Worm (Caenorhabditis elegans): ENCODE measurements around the gene C25D7.10.

The C25D7.10 gene

ce11 chrV:15059534-15059933 lies 7.7 kb upstream of the C25D7.10 start, which contains the start of the genes mcm-3 and C25D7.15 (continued):
- no peak for TF ChIP-seq sea-2 (GFP tag; IDR thresholded peaks at IDR 0.05)
- no peak for TF ChIP-seq ceh-100 (GFP tag; IDR thresholded peaks at IDR 0.05)
- no peak for TF ChIP-seq egl-18 (GFP tag; IDR thresholded peaks at IDR 0.05)
- TF ChIP-seq ztf-3 (GFP tag; optimal IDR thresholded peaks at IDR 0.05): no peak
- no peak for TF ChIP-seq egrh-3 (GFP tag; IDR thresholded peaks at IDR 0.05)
- TF ChIP-seq fkh-3 (tag; optimal IDR thresholded peaks at IDR 0.05): no peak

- TF ChIP-seq lsl-1 (GFP tag; optimal IDR thresholded peaks at IDR 0.05) (peak; percentile 77), ztf-6 (GFP tag; IDR thresholded peaks at IDR 0.05) (no peak), ceh-27 (GFP tag; optimal IDR thresholded peaks at IDR 0.05) (no peak), T07F8.4 (tag; optimal IDR thresholded peaks at IDR 0.05) (no peak), F33H1.4 (GFP tag; IDR thresholded peaks at IDR 0.05) (peak; percentile 55; the same call in 1 of the 2 replicates), B0261.1 (tag; optimal IDR thresholded peaks at IDR 0.05) (no peak), Y95B8A.8 (GFP tag; IDR thresholded peaks at IDR 0.05) (no peak), die-1 (tag; optimal IDR thresholded peaks at IDR 0.05) (no peak), F57A8.1 (GFP tag; optimal IDR thresholded peaks at IDR 0.05) (no peak), mxl-1 (tag; optimal IDR thresholded peaks at IDR 0.05) (no peak)
Observed at ce11 chrV:15060595-15060994, 6.7 kb upstream of the C25D7.10 start.

DNA sequence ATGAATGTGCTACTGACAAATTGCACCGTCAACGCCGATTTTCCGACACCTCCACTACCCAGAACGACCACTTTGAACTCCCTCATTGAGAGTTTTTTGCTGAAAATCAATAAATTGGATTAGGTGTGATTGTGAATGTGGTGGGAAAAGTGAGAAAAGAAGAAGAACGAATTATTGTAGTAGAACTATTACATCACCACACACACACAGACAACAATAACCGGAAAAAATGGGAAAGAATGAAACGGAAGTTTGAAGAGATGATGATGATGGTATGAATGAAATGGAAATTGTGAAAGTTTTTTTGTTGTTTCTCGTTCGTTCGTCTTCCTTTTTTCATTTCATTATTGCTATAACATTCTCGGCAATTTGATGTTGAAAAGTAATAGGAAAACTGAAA lies 3.3 kb upstream of the C25D7.10 start, which contains the start of gene rap-2:
TSS of gene rap-2 (minus strand) at position 101 of the 400 bp plus-strand sequence.
- no peak for TF ChIP-seq sptf-2 (GFP tag; optimal IDR thresholded peaks at IDR 0.05)
- TF ChIP-seq gei-17 (GFP tag; optimal IDR thresholded peaks at IDR 0.05): no peak
- TF ChIP-seq Y53F4B.3 (GFP tag; IDR thresholded peaks at IDR 0.05): no peak

ce11 chrV:15065068-15065744 lies 2.1 kb upstream of the C25D7.10 start, which contains the start of gene C25D7.9:
C25D7.9 (plus strand) TSS chrV:15065135.
- TF ChIP-seq mcd-1 (GFP tag; IDR thresholded peaks at IDR 0.05) (peak; percentile 42; the same call in 1 of the 2 replicates), zfh-2 (GFP tag; conservative IDR thresholded peaks at IDR 0.05) (peak; percentile 89), dox-1 (GFP tag; IDR thresholded peaks at IDR 0.05) (peak; percentile 62), mxl-1 (tag; optimal IDR thresholded peaks at IDR 0.05) (no peak), ceh-27 (GFP tag; optimal IDR thresholded peaks at IDR 0.05) (no peak), egrh-3 (GFP tag; IDR thresholded peaks at IDR 0.05) (0 out of 2 replicates have a peak, but pooled peaks have one; percentile 11), cebp-1 (GFP tag; IDR thresholded peaks at IDR 0.05) (no peak), cebp-1 (tag; optimal IDR thresholded peaks at IDR 0.05) (peak; percentile 22), ztf-18 (tag; optimal IDR thresholded peaks at IDR 0.05) (peak; percentile 84)

DNA sequence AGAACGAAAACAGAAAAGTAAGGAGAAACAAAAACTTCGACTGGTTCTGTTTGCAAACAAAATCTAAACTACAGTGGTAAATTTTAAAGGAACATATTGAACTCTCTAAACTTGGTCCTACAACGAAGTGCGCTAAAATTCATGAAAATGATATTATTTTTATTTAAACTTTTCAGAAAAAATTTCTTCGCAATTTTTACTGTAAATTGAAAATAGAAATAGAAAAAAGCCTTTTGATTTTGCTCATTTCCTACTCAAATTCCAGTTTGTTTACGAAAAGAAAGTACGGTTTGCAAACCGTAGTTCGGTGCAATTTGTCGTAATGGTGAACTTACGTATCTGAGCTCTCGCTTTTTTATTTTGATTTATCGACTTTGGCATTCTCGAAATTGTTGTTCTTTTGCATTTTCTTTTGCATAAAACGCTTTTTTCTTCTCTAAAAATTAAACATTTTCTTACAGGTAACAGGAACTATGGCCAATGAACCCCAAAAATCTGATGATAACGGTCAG lies 1.4 kb upstream of the C25D7.10 start, which contains the start of gene otub-1:
TSS of gene otub-1 (plus strand) at position 462 of the 512 bp plus-strand sequence.
- TF ChIP-seq F23B12.7 (tag; optimal IDR thresholded peaks at IDR 0.05; ENCODE audit: insufficient read depth) (no peak), ztf-22 (GFP tag; optimal IDR thresholded peaks at IDR 0.05) (no peak), F22D6.2 (tag; optimal IDR thresholded peaks at IDR 0.05) (no peak), T26A5.8 (tag; optimal IDR thresholded peaks at IDR 0.05) (no peak), hmg-20 (GFP tag; IDR thresholded peaks at IDR 0.05) (no peak), D2030.7 (GFP tag; IDR thresholded peaks at IDR 0.05) (peak; percentile 42; the same call in 1 of the 2 replicates), efl-1 (GFP tag; optimal IDR thresholded peaks at IDR 0.05) (no peak), F33H1.4 (GFP tag; IDR thresholded peaks at IDR 0.05) (peak; percentile 76), lsl-1 (GFP tag; optimal IDR thresholded peaks at IDR 0.05) (peak; percentile 97), nfya-2 (GFP tag; IDR thresholded peaks at IDR 0.05) (no peak), ztf-3 (GFP tag; optimal IDR thresholded peaks at IDR 0.05) (no peak), egl-44 (GFP tag; IDR thresholded peaks at IDR 0.05) (no peak), Y67H2A.10 (GFP tag; conservative IDR thresholded peaks at IDR 0.05) (no peak), snpc-1.3 (tag; optimal IDR thresholded peaks at IDR 0.05; ENCODE audit: insufficient read depth) (no peak), ekl-4 (GFP tag; IDR thresholded peaks at IDR 0.05) (no peak), xnd-1 (tag; optimal IDR thresholded peaks at IDR 0.05) (peak; percentile 72), lin-35 (GFP tag; optimal IDR thresholded peaks at IDR 0.05) (no peak), hlh-26 (GFP tag; conservative IDR thresholded peaks at IDR 0.05) (no peak), K11D2.4 (GFP tag; IDR thresholded peaks at IDR 0.05) (no peak)

Data from whole organism, young adult.